Fruit fly (Drosophila melanogaster): ENCODE measurements around the gene CG12078.

- TF ChIP-seq Mnt (GFP tag; optimal IDR thresholded peaks at IDR 0.05) (peak; percentile 26), cic (GFP tag; optimal IDR thresholded peaks at IDR 0.05) (no peak), CG5204 (GFP tag; optimal IDR thresholded peaks at IDR 0.05) (no peak), toe (GFP tag; optimal IDR thresholded peaks at IDR 0.05) (no peak), CG12768 (GFP tag; optimal IDR thresholded peaks at IDR 0.05) (no peak), bab1 (GFP tag; optimal IDR thresholded peaks at IDR 0.05) (peak; percentile 39), tj (GFP tag; optimal IDR thresholded peaks at IDR 0.05) (peak; percentile 82), CG33017 (tag; optimal IDR thresholded peaks at IDR 0.05) (no peak), CG7045 (GFP tag; optimal IDR thresholded peaks at IDR 0.05) (peak; percentile 25), ovo (GFP tag; optimal IDR thresholded peaks at IDR 0.05) (no peak), pad (GFP tag; optimal IDR thresholded peaks at IDR 0.05) (peak; percentile 24)
Measured at dm6 chr3L:3224740-3225719, 19.1 kb downstream of the CG12078 start, which contains the start of gene Larp4B.

All from whole organism, adult.